Worm (Caenorhabditis elegans) whole organism, mixed stage, embryonic: ENCODE results near the gene C23H3.9.

ENCODE experiments used
- blmp-1 ChIP-seq: fragments of 150-350 bp; optimal IDR thresholded peaks from 2 replicates; lab custom pipeline; 2014; ENCODE audit warnings: missing biosample characterization, missing genetic modification characterization
- ceh-39 ChIP-seq: fragments of 150-350 bp; optimal IDR thresholded peaks from 2 replicates; lab custom pipeline; 2014; ENCODE audit warnings: missing biosample characterization, missing genetic modification characterization
- ceh-43 ChIP-seq: fragments of 200-800 bp; sonication (Bioruptor generic); optimal IDR thresholded peaks from 2 replicates; lab custom pipeline; 2018; ENCODE audit warnings: mild to moderate bottlenecking, missing genetic modification characterization, moderate library complexity, missing compliant biosample characterization
- ceh-83 ChIP-seq: fragments of 200-800 bp; sonication (Bioruptor generic); optimal IDR thresholded peaks from 2 replicates; lab custom pipeline; 2018; ENCODE audit warnings: mild to moderate bottlenecking, missing genetic modification characterization, missing compliant biosample characterization
- ces-1 ChIP-seq: fragments of 150-350 bp; optimal IDR thresholded peaks from 2 replicates; lab custom pipeline; 2014; ENCODE audit warnings: missing biosample characterization, missing genetic modification reagents, missing genetic modification characterization
- cnd-1 ChIP-seq: fragments of 200-800 bp; sonication (Bioruptor generic); optimal IDR thresholded peaks from 2 replicates; lab custom pipeline; 2018; ENCODE audit warnings: mild to moderate bottlenecking, missing genetic modification characterization, missing compliant biosample characterization
- elt-1 ChIP-seq: sonication (generic microtip); optimal IDR thresholded peaks from 2 replicates; lab custom pipeline; 2017; ENCODE audit warnings: missing genetic modification characterization, mild to moderate bottlenecking, missing compliant biosample characterization, antibody characterized with exemption, moderate library complexity, borderline replicate concordance; ENCODE audit not compliant: insufficient read depth
- flh-1 ChIP-seq: fragments of 200-800 bp; sonication (Bioruptor generic); optimal IDR thresholded peaks from 2 replicates; lab custom pipeline; 2018; ENCODE audit warnings: mild to moderate bottlenecking, missing genetic modification characterization, moderate library complexity, missing compliant biosample characterization
- ham-2 ChIP-seq: fragments of 200-800 bp; sonication (Bioruptor generic); optimal IDR thresholded peaks from 2 replicates; lab custom pipeline; 2018; ENCODE audit warnings: mild to moderate bottlenecking, missing genetic modification characterization, missing compliant biosample characterization
- lin-13 ChIP-seq: fragments of 150-350 bp; optimal IDR thresholded peaks from 2 replicates; lab custom pipeline; 2014; ENCODE audit warnings: missing biosample characterization, missing genetic modification characterization
- lin-32 ChIP-seq: fragments of 200-800 bp; sonication (Bioruptor generic); optimal IDR thresholded peaks from 2 replicates; lab custom pipeline; 2018; ENCODE audit warnings: mild to moderate bottlenecking, missing genetic modification characterization, missing compliant biosample characterization
- lsy-2 ChIP-seq: fragments of 150-350 bp; optimal IDR thresholded peaks from 2 replicates; lab custom pipeline; 2014; ENCODE audit warnings: missing biosample characterization, missing genetic modification characterization
- mab-5 ChIP-seq: fragments of 150-350 bp; optimal IDR thresholded peaks from 2 replicates; lab custom pipeline; 2014; ENCODE audit warnings: missing biosample characterization, missing genetic modification characterization
- mep-1 ChIP-seq: fragments of 150-350 bp; optimal IDR thresholded peaks from 2 replicates; lab custom pipeline; 2017; ENCODE audit warnings: missing biosample characterization, missing genetic modification reagents, missing genetic modification characterization, inconsistent platforms
- mls-2 ChIP-seq: sonication (generic microtip); optimal IDR thresholded peaks from 2 replicates; lab custom pipeline; 2016; ENCODE audit warnings: mild to moderate bottlenecking, missing genetic modification characterization, moderate library complexity, missing compliant biosample characterization
- nhr-12 ChIP-seq: fragments of 150-350 bp; optimal IDR thresholded peaks from 2 replicates; lab custom pipeline; 2014; ENCODE audit warnings: missing biosample characterization, missing genetic modification characterization
- nhr-2 ChIP-seq: fragments of 150-350 bp; optimal IDR thresholded peaks from 2 replicates; lab custom pipeline; 2014; ENCODE audit warnings: missing biosample characterization, missing genetic modification characterization
- nhr-237 ChIP-seq: fragments of 150-350 bp; optimal IDR thresholded peaks from 2 replicates; lab custom pipeline; 2014; ENCODE audit warnings: missing biosample characterization, missing genetic modification characterization
- nhr-28 ChIP-seq: fragments of 150-350 bp; optimal IDR thresholded peaks from 2 replicates; lab custom pipeline; 2014; ENCODE audit warnings: missing biosample characterization, missing genetic modification characterization
- nhr-76 ChIP-seq: sonication (generic microtip); optimal IDR thresholded peaks from 2 replicates; lab custom pipeline; 2017; ENCODE audit warnings: missing biosample characterization, missing genetic modification characterization
- pha-4 ChIP-seq: fragments of 150-350 bp; optimal IDR thresholded peaks from 2 replicates; lab custom pipeline; 2018; ENCODE audit warnings: missing biosample characterization, missing genetic modification reagents, missing genetic modification characterization
- sem-2 ChIP-seq: fragments of 200-800 bp; sonication (Bioruptor generic); optimal IDR thresholded peaks from 2 replicates; lab custom pipeline; 2018; ENCODE audit warnings: mild to moderate bottlenecking, missing genetic modification characterization, missing compliant biosample characterization
- snpc-4 ChIP-seq: fragments of 150-350 bp; optimal IDR thresholded peaks from 2 replicates; lab custom pipeline; 2014; ENCODE audit warnings: missing biosample characterization, missing genetic modification characterization
- sptf-1 ChIP-seq: sonication (generic microtip); optimal IDR thresholded peaks from 2 replicates; lab custom pipeline; 2017; ENCODE audit warnings: mild to moderate bottlenecking, missing genetic modification characterization, moderate library complexity, missing compliant biosample characterization
- unc-120 ChIP-seq: sonication (generic microtip); optimal IDR thresholded peaks from 2 replicates; lab custom pipeline; 2017; ENCODE audit warnings: missing genetic modification characterization, missing compliant biosample characterization; ENCODE audit not compliant: poor library complexity, severe bottlenecking
- unc-39 ChIP-seq: fragments of 150-350 bp; optimal IDR thresholded peaks from 2 replicates; lab custom pipeline; 2014; ENCODE audit warnings: missing biosample characterization, missing genetic modification characterization
- unc-62 ChIP-seq: fragments of 150-350 bp; optimal IDR thresholded peaks from 2 replicates; lab custom pipeline; 2014; ENCODE audit warnings: missing biosample characterization, missing genetic modification reagents, missing genetic modification characterization
- zip-8 ChIP-seq: fragments of 150-350 bp; optimal IDR thresholded peaks from 2 replicates; lab custom pipeline; 2014; ENCODE audit warnings: missing biosample characterization, missing genetic modification characterization
- ztf-11 ChIP-seq: fragments of 150-350 bp; optimal IDR thresholded peaks from 2 replicates; lab custom pipeline; 2014; ENCODE audit warnings: missing biosample characterization, missing genetic modification characterization

Gene C23H3.9

ce11 chrII:33904-34303 lies 45.2 kb downstream of the C23H3.9 start, which contains the start of gene F23F1.2:
Gene F23F1.2 (plus strand): TSS chrII:34204.
- TF ChIP-seq mep-1 (tag; lab: Kevin White, UChicago) = no peak
- TF ChIP-seq lin-32 (GFP tag; lab: Kevin White, UChicago) = no peak
- no peak for TF ChIP-seq pha-4 (tag; lab: Kevin White, UChicago)
- no peak for TF ChIP-seq zip-8 (tag; lab: Kevin White, UChicago)
- TF ChIP-seq blmp-1 (tag; lab: Kevin White, UChicago) = no peak
- TF ChIP-seq ceh-83 (GFP tag; lab: Kevin White, UChicago) = no peak
- no peak for TF ChIP-seq nhr-2 (tag; lab: Kevin White, UChicago)
- TF ChIP-seq lsy-2 = no peak
- TF ChIP-seq unc-120 (tag; lab: Kevin White, UChicago) = no peak
- TF ChIP-seq ceh-43 (GFP tag; lab: Kevin White, UChicago) = no peak
- TF ChIP-seq sem-2 (GFP tag; lab: Kevin White, UChicago) = no peak
- TF ChIP-seq flh-1 (GFP tag; lab: Kevin White, UChicago) = no peak

- TF ChIP-seq ztf-11 (tag; lab: Kevin White, UChicago) = no peak
- TF ChIP-seq nhr-76 = no peak
- no peak for TF ChIP-seq unc-62 (GFP tag; lab: Kevin White, UChicago)
- TF ChIP-seq ceh-83 (GFP tag; lab: Kevin White, UChicago) = no peak
- TF ChIP-seq blmp-1 (tag; lab: Kevin White, UChicago) = no peak
- no peak for TF ChIP-seq nhr-28 (tag; lab: Kevin White, UChicago)
- TF ChIP-seq ham-2 (GFP tag; lab: Kevin White, UChicago) = no peak
- no peak for TF ChIP-seq unc-39 (tag; lab: Kevin White, UChicago)
Observed at ce11 chrII:31521-31920, 47.5 kb downstream of the C23H3.9 start, which contains the start of the genes F23F1.5 and fbxc-54. Gene F23F1.5 (minus strand): TSS chrII:31584. Gene fbxc-54 (plus strand): TSS chrII:31719.

- no peak for TF ChIP-seq unc-39 (tag; lab: Kevin White, UChicago)
- no peak for TF ChIP-seq ces-1 (GFP tag; lab: Kevin White, UChicago)
- TF ChIP-seq sem-2 (GFP tag; lab: Kevin White, UChicago) = no peak
- no peak for TF ChIP-seq flh-1 (GFP tag; lab: Kevin White, UChicago)
- no peak for TF ChIP-seq zip-8 (tag; lab: Kevin White, UChicago)
- TF ChIP-seq nhr-12 (tag; lab: Kevin White, UChicago) = no peak
- no peak for TF ChIP-seq cnd-1 (tag; lab: Kevin White, UChicago)
- TF ChIP-seq elt-1 (tag; lab: Kevin White, UChicago) = no peak
- no peak for TF ChIP-seq nhr-76
- TF ChIP-seq lin-32 (GFP tag; lab: Kevin White, UChicago) = no peak
- TF ChIP-seq sptf-1 (tag; lab: Kevin White, UChicago) = no peak
- no peak for TF ChIP-seq ceh-83 (GFP tag; lab: Kevin White, UChicago)
- TF ChIP-seq nhr-2 (tag; lab: Kevin White, UChicago) = no peak
Observed at ce11 chrII:29578-29977, 49.5 kb downstream of the C23H3.9 start.

- TF ChIP-seq lin-13 (tag; lab: Kevin White, UChicago) = no peak
- peak; percentile 95 for TF ChIP-seq nhr-2 (tag; lab: Kevin White, UChicago)
- no peak for TF ChIP-seq ceh-83 (GFP tag; lab: Kevin White, UChicago)
- TF ChIP-seq elt-1 (tag; lab: Kevin White, UChicago) = no peak
- no peak for TF ChIP-seq unc-120 (tag; lab: Kevin White, UChicago)
- no peak for TF ChIP-seq sem-2 (GFP tag; lab: Kevin White, UChicago)
- TF ChIP-seq lsy-2 = no peak
- no peak for TF ChIP-seq ham-2 (GFP tag; lab: Kevin White, UChicago)
- TF ChIP-seq blmp-1 (tag; lab: Kevin White, UChicago) = no peak
- peak; percentile 32 for TF ChIP-seq zip-8 (tag; lab: Kevin White, UChicago)
- no peak for TF ChIP-seq flh-1 (GFP tag; lab: Kevin White, UChicago)
- TF ChIP-seq ceh-43 (GFP tag; lab: Kevin White, UChicago) = no peak
- TF ChIP-seq mab-5 (tag; lab: Kevin White, UChicago) = no peak
- TF ChIP-seq mls-2 = no peak
Observed at ce11 chrII:28283-28682, 50.8 kb downstream of the C23H3.9 start, which contains the start of gene F23F1.4. Gene F23F1.4 (minus strand): TSS chrII:28423.

- TF ChIP-seq unc-62 (GFP tag; lab: Kevin White, UChicago) (peak; percentile 32), flh-1 (GFP tag; lab: Kevin White, UChicago) (no peak), lin-13 (tag; lab: Kevin White, UChicago) (peak; percentile 77), nhr-237 (tag; lab: Kevin White, UChicago) (peak; percentile 59), ces-1 (GFP tag; lab: Kevin White, UChicago) (peak; percentile 62), snpc-4 (no peak), mab-5 (tag; lab: Kevin White, UChicago) (no peak), mep-1 (tag; lab: Kevin White, UChicago) (peak; percentile 50), ceh-39 (tag; lab: Kevin White, UChicago) (peak; percentile 20), ztf-11 (tag; lab: Kevin White, UChicago) (peak; percentile 32), lsy-2 (peak; percentile 53), pha-4 (tag; lab: Kevin White, UChicago) (peak; percentile 65)
- TF ChIP-seq, all 35 proteins: peak for 9
Observed at ce11 chrII:24559-24998, 54.5 kb downstream of the C23H3.9 start, which contains the start of gene enee-1. Gene enee-1 (plus strand): TSS chrII:24666.
